Worm (Caenorhabditis elegans) whole organism, mixed stage, embryonic: Measurements from ENCODE around the gene mecr-1.

Experiments used
- M03D4.4 ChIP-seq: sonication (generic microtip); optimal IDR thresholded peaks from 2 replicates; lab custom pipeline; 2017; ENCODE audit warnings: mild to moderate bottlenecking, missing genetic modification characterization, missing compliant biosample characterization
- bed-3 ChIP-seq: fragments of 200-800 bp; sonication (Bioruptor generic); optimal IDR thresholded peaks from 3 replicates; lab custom pipeline; 2018; ENCODE audit warnings: mild to moderate bottlenecking, missing genetic modification characterization, moderate library complexity, missing compliant biosample characterization
- blmp-1 ChIP-seq: fragments of 150-350 bp; optimal IDR thresholded peaks from 2 replicates; lab custom pipeline; 2014; ENCODE audit warnings: missing biosample characterization, missing genetic modification characterization
- ceh-39 ChIP-seq: fragments of 150-350 bp; optimal IDR thresholded peaks from 2 replicates; lab custom pipeline; 2014; ENCODE audit warnings: missing biosample characterization, missing genetic modification characterization
- ceh-43 ChIP-seq: fragments of 200-800 bp; sonication (Bioruptor generic); optimal IDR thresholded peaks from 2 replicates; lab custom pipeline; 2018; ENCODE audit warnings: mild to moderate bottlenecking, missing genetic modification characterization, moderate library complexity, missing compliant biosample characterization
- ceh-83 ChIP-seq: fragments of 200-800 bp; sonication (Bioruptor generic); optimal IDR thresholded peaks from 2 replicates; lab custom pipeline; 2018; ENCODE audit warnings: mild to moderate bottlenecking, missing genetic modification characterization, missing compliant biosample characterization
- ces-1 ChIP-seq: fragments of 150-350 bp; optimal IDR thresholded peaks from 2 replicates; lab custom pipeline; 2014; ENCODE audit warnings: missing biosample characterization, missing genetic modification reagents, missing genetic modification characterization
- cnd-1 ChIP-seq: fragments of 200-800 bp; sonication (Bioruptor generic); optimal IDR thresholded peaks from 2 replicates; lab custom pipeline; 2018; ENCODE audit warnings: mild to moderate bottlenecking, missing genetic modification characterization, missing compliant biosample characterization
- drap-1 ChIP-seq: fragments of 200-800 bp; sonication (Bioruptor generic); optimal IDR thresholded peaks from 3 replicates; lab custom pipeline; 2018; ENCODE audit warnings: mild to moderate bottlenecking, missing genetic modification characterization, missing compliant biosample characterization
- elt-1 ChIP-seq: sonication (generic microtip); optimal IDR thresholded peaks from 2 replicates; lab custom pipeline; 2017; ENCODE audit warnings: missing genetic modification characterization, mild to moderate bottlenecking, missing compliant biosample characterization, antibody characterized with exemption, moderate library complexity, borderline replicate concordance; ENCODE audit not compliant: insufficient read depth
- elt-3 ChIP-seq: fragments of 150-350 bp; optimal IDR thresholded peaks from 2 replicates; lab custom pipeline; 2014; ENCODE audit warnings: missing biosample characterization, missing genetic modification characterization
- flh-1 ChIP-seq: fragments of 200-800 bp; sonication (Bioruptor generic); optimal IDR thresholded peaks from 2 replicates; lab custom pipeline; 2018; ENCODE audit warnings: mild to moderate bottlenecking, missing genetic modification characterization, moderate library complexity, missing compliant biosample characterization
- hlh-1 ChIP-seq: fragments of 150-350 bp; optimal IDR thresholded peaks from 2 replicates; lab custom pipeline; 2014; ENCODE audit warnings: missing biosample characterization, missing genetic modification reagents, missing genetic modification characterization
- lin-13 ChIP-seq: fragments of 150-350 bp; optimal IDR thresholded peaks from 2 replicates; lab custom pipeline; 2014; ENCODE audit warnings: missing biosample characterization, missing genetic modification characterization
- lin-32 ChIP-seq: fragments of 200-800 bp; sonication (Bioruptor generic); optimal IDR thresholded peaks from 2 replicates; lab custom pipeline; 2018; ENCODE audit warnings: mild to moderate bottlenecking, missing genetic modification characterization, missing compliant biosample characterization
- lsy-2 ChIP-seq: fragments of 150-350 bp; optimal IDR thresholded peaks from 2 replicates; lab custom pipeline; 2014; ENCODE audit warnings: missing biosample characterization, missing genetic modification characterization
- mab-5 ChIP-seq: fragments of 150-350 bp; optimal IDR thresholded peaks from 2 replicates; lab custom pipeline; 2014; ENCODE audit warnings: missing biosample characterization, missing genetic modification characterization
- mep-1 ChIP-seq: fragments of 150-350 bp; optimal IDR thresholded peaks from 2 replicates; lab custom pipeline; 2017; ENCODE audit warnings: missing biosample characterization, missing genetic modification reagents, missing genetic modification characterization, inconsistent platforms
- mls-2 ChIP-seq: sonication (generic microtip); optimal IDR thresholded peaks from 2 replicates; lab custom pipeline; 2016; ENCODE audit warnings: mild to moderate bottlenecking, missing genetic modification characterization, moderate library complexity, missing compliant biosample characterization
- nhr-12 ChIP-seq: fragments of 150-350 bp; optimal IDR thresholded peaks from 2 replicates; lab custom pipeline; 2014; ENCODE audit warnings: missing biosample characterization, missing genetic modification characterization
- nhr-2 ChIP-seq: fragments of 150-350 bp; optimal IDR thresholded peaks from 2 replicates; lab custom pipeline; 2014; ENCODE audit warnings: missing biosample characterization, missing genetic modification characterization
- nhr-237 ChIP-seq: fragments of 150-350 bp; optimal IDR thresholded peaks from 2 replicates; lab custom pipeline; 2014; ENCODE audit warnings: missing biosample characterization, missing genetic modification characterization
- nhr-28 ChIP-seq: fragments of 150-350 bp; optimal IDR thresholded peaks from 2 replicates; lab custom pipeline; 2014; ENCODE audit warnings: missing biosample characterization, missing genetic modification characterization
- nhr-76 ChIP-seq: sonication (generic microtip); optimal IDR thresholded peaks from 2 replicates; lab custom pipeline; 2017; ENCODE audit warnings: missing biosample characterization, missing genetic modification characterization
- pha-4 ChIP-seq: fragments of 150-350 bp; optimal IDR thresholded peaks from 2 replicates; lab custom pipeline; 2018; ENCODE audit warnings: missing biosample characterization, missing genetic modification reagents, missing genetic modification characterization
- sem-2 ChIP-seq: fragments of 200-800 bp; sonication (Bioruptor generic); optimal IDR thresholded peaks from 2 replicates; lab custom pipeline; 2018; ENCODE audit warnings: mild to moderate bottlenecking, missing genetic modification characterization, missing compliant biosample characterization
- snpc-4 ChIP-seq: fragments of 150-350 bp; optimal IDR thresholded peaks from 2 replicates; lab custom pipeline; 2014; ENCODE audit warnings: missing biosample characterization, missing genetic modification characterization
- sptf-1 ChIP-seq: sonication (generic microtip); optimal IDR thresholded peaks from 2 replicates; lab custom pipeline; 2017; ENCODE audit warnings: mild to moderate bottlenecking, missing genetic modification characterization, moderate library complexity, missing compliant biosample characterization
- tbx-8 ChIP-seq: fragments of 200-800 bp; sonication (Bioruptor generic); optimal IDR thresholded peaks from 2 replicates; lab custom pipeline; 2018; ENCODE audit warnings: mild to moderate bottlenecking, missing genetic modification characterization, moderate library complexity, missing compliant biosample characterization
- unc-120 ChIP-seq: sonication (generic microtip); optimal IDR thresholded peaks from 2 replicates; lab custom pipeline; 2017; ENCODE audit warnings: missing genetic modification characterization, missing compliant biosample characterization; ENCODE audit not compliant: poor library complexity, severe bottlenecking
- unc-39 ChIP-seq: fragments of 150-350 bp; optimal IDR thresholded peaks from 2 replicates; lab custom pipeline; 2014; ENCODE audit warnings: missing biosample characterization, missing genetic modification characterization
- unc-62 ChIP-seq: fragments of 150-350 bp; optimal IDR thresholded peaks from 2 replicates; lab custom pipeline; 2014; ENCODE audit warnings: missing biosample characterization, missing genetic modification reagents, missing genetic modification characterization
- zip-8 ChIP-seq: fragments of 150-350 bp; optimal IDR thresholded peaks from 2 replicates; lab custom pipeline; 2014; ENCODE audit warnings: missing biosample characterization, missing genetic modification characterization
- ztf-11 ChIP-seq: fragments of 150-350 bp; optimal IDR thresholded peaks from 2 replicates; lab custom pipeline; 2014; ENCODE audit warnings: missing biosample characterization, missing genetic modification characterization

Gene mecr-1

ce11 chrII:13187188-13187587, at the start of gene mecr-1:
mecr-1 (minus strand) TSS chrII:13187314.
- TF ChIP-seq ces-1 (peak; percentile 37), drap-1 (GFP tag; lab: Kevin White, UChicago) (no peak)

ce11 chrII:13235289-13235688, 48.2 kb upstream of the mecr-1 start, which contains the start of gene flp-16:
flp-16 (plus strand) TSS chrII:13235306.
- TF ChIP-seq nhr-2 (tag; lab: Kevin White, UChicago): no peak

- no peak for TF ChIP-seq nhr-28
- no peak for TF ChIP-seq nhr-12 (tag; lab: Kevin White, UChicago)
- no peak for TF ChIP-seq pha-4 (tag; lab: Kevin White, UChicago)
- no peak for TF ChIP-seq snpc-4
- no peak for TF ChIP-seq unc-39
- TF ChIP-seq zip-8 (tag; lab: Kevin White, UChicago): no peak
- no peak for TF ChIP-seq flh-1 (GFP tag; lab: Kevin White, UChicago)
- TF ChIP-seq sem-2 (GFP tag; lab: Kevin White, UChicago): no peak
- TF ChIP-seq mls-2 (tag; lab: Kevin White, UChicago): no peak
- TF ChIP-seq sptf-1 (tag; lab: Kevin White, UChicago): no peak
- TF ChIP-seq lsy-2 (tag; lab: Kevin White, UChicago): no peak
- no peak for TF ChIP-seq cnd-1 (tag; lab: Kevin White, UChicago)
- no peak for TF ChIP-seq drap-1 (GFP tag; lab: Kevin White, UChicago)
- TF ChIP-seq unc-120 (tag; lab: Kevin White, UChicago): no peak
- TF ChIP-seq ceh-39: no peak
Measured at ce11 chrII:13233712-13234111, 46.6 kb upstream of the mecr-1 start.

- TF ChIP-seq sptf-1 (tag; lab: Kevin White, UChicago): no peak
- TF ChIP-seq elt-3 (tag; lab: Kevin White, UChicago): no peak
- TF ChIP-seq, all 35 proteins: peak for 0
Measured at ce11 chrII:13230489-13231196, 43.5 kb upstream of the mecr-1 start.

- TF ChIP-seq bed-3 (GFP tag; lab: Kevin White, UChicago): no peak
- TF ChIP-seq blmp-1 (tag; lab: Kevin White, UChicago): no peak
- TF ChIP-seq tbx-8 (GFP tag; lab: Kevin White, UChicago): no peak
Measured at ce11 chrII:13219373-13219772, 32.3 kb upstream of the mecr-1 start.

- TF ChIP-seq blmp-1 (tag; lab: Kevin White, UChicago): no peak
- no peak for TF ChIP-seq drap-1 (GFP tag; lab: Kevin White, UChicago)
- no peak for TF ChIP-seq lin-32
- TF ChIP-seq unc-62 (GFP tag; lab: Kevin White, UChicago): no peak
- TF ChIP-seq nhr-28: no peak
- no peak for TF ChIP-seq lin-13 (tag; lab: Kevin White, UChicago)
- no peak for TF ChIP-seq mab-5 (tag; lab: Kevin White, UChicago)
- TF ChIP-seq ceh-43 (GFP tag; lab: Kevin White, UChicago): no peak
- no peak for TF ChIP-seq zip-8 (tag; lab: Kevin White, UChicago)
- TF ChIP-seq mep-1 (tag; lab: Kevin White, UChicago): no peak
Measured at ce11 chrII:13215792-13216191, 28.7 kb upstream of the mecr-1 start, which contains the start of gene F15D4.2. F15D4.2 (plus strand) TSS chrII:13216092.

ce11 chrII:13199674-13200215, 12.6 kb upstream of the mecr-1 start, which contains the start of gene btf-1:
btf-1 (plus strand) TSS chrII:13200165.
- TF ChIP-seq elt-3 (tag; lab: Kevin White, UChicago) (no peak), lsy-2 (tag; lab: Kevin White, UChicago) (peak; percentile 54), drap-1 (GFP tag; lab: Kevin White, UChicago) (peak; percentile 26), lin-32 (no peak), sem-2 (GFP tag; lab: Kevin White, UChicago) (no peak), tbx-8 (GFP tag; lab: Kevin White, UChicago) (peak; percentile 37), ces-1 (peak; percentile 34), hlh-1 (tag; lab: Kevin White, UChicago) (no peak), ceh-43 (GFP tag; lab: Kevin White, UChicago) (no peak), ceh-83 (no peak), zip-8 (tag; lab: Kevin White, UChicago) (no peak), mls-2 (tag; lab: Kevin White, UChicago) (peak; percentile 55), unc-39 (no peak), M03D4.4 (tag; lab: Kevin White, UChicago) (peak; percentile 14), elt-1 (tag; lab: Kevin White, UChicago) (no peak), ztf-11 (tag; lab: Kevin White, UChicago) (no peak), unc-120 (tag; lab: Kevin White, UChicago) (peak; percentile 14), mep-1 (tag; lab: Kevin White, UChicago) (peak; percentile 13), mab-5 (tag; lab: Kevin White, UChicago) (no peak), nhr-12 (tag; lab: Kevin White, UChicago) (no peak), blmp-1 (tag; lab: Kevin White, UChicago) (no peak), cnd-1 (tag; lab: Kevin White, UChicago) (peak; percentile 54), sptf-1 (tag; lab: Kevin White, UChicago) (peak; percentile 79), nhr-237 (peak; percentile 47), nhr-76 (tag; lab: Kevin White, UChicago) (no peak), flh-1 (GFP tag; lab: Kevin White, UChicago) (no peak)
